Fruit fly (Drosophila melanogaster) S2 (cell line): ENCODE measurements around the gene IntS14.

Source experiments
- CG8478 ChIP-seq: fragments of >200 bp; optimal IDR thresholded peaks from 2 replicates; lab custom pipeline; 2018
- CTCF ChIP-seq, 2 experiments: fragments of >200 bp; optimal IDR thresholded peaks; 2 replicates each; lab custom pipeline; 2018

The IntS14 gene

DNA sequence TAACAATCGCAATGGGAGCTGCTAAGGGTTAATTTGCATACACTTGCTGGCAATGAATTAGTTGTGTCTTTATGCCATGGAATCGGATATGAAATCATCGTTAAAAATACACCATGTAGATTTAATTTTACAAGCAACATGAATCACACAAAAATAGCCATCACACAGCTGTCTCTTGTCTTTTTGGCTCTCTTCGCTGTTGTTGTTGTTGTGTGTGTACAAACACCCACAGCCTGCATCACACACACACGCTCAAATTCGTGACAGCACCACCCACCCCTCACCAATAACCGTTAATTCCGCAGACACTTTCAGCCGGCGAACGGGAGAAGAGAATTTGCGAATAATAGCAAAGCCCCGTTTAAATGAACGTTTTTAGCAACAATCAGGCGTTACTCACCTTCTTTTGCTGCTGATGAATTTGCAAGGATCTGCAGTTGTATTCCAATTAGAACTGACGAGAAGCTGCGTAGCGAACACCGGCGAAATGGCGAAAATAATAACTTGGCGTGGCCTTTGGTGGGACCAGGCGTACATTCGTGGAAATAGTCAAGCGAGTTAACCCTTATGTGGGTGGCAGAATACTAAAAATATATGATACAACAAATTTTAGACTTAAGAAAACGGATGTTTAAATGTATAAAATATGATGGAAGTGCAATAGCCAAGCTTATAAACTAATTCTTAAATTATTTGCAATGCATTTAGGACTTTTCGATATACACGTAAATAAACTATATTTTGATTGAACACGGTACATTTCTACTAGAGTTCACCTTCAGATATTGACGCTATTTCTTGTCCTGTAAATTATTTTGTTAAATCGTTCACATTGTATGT lies 6.3 kb upstream of the IntS14 start, which contains the start of gene capt:
TSS of gene capt (minus strand) at position 584 of the 840 bp plus-strand sequence.
- TF ChIP-seq CG8478 (lab: Kevin White, UChicago) (no peak), CTCF (optimal IDR thresholded peaks at IDR 0.05; lab: Kevin White, UChicago) (no peak)

DNA sequence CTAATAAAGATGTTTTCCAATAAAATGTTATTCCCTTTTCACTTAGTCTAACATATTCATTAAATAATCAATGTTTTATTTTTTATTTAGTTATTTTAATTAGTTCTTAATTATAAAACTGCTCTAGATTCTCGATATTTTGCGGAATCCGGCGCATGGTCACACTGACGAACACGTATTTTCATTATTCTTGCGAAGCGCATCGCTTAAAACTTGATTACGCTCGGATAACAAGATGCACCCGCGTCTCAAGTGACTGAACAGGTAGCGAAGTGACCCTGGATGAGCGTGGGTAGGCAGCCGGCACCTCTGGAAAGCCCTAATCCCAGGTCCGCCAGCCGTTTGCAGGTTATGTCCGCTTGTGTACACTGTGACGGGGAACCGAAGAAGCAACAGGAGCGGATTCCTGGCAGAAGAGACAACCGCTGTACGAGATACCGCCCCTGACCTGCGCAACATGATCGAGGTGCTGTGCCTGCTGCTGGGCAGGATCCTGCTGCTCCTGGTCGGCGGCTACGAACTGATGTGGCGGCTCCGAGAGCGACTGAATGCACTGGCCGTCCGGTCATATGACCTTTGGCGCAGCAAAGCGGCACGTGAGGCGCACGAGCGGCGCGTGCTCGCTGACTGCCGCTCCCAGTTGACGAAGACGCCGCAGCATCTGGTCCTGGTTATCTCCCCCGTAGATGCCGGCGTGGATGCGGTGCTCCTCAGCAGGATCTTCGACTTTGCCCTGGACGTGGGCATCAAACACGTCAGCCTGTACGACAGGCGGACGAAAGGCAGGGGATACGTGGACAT lies 5.5 kb upstream of the IntS14 start, which contains the start of gene Tango14:
TSS of gene Tango14 (plus strand) at position 143 of the 801 bp plus-strand sequence.
- TF ChIP-seq CG8478 (lab: Kevin White, UChicago) (no peak), CTCF (optimal IDR thresholded peaks at IDR 0.05; lab: Kevin White, UChicago) (no peak)

DNA sequence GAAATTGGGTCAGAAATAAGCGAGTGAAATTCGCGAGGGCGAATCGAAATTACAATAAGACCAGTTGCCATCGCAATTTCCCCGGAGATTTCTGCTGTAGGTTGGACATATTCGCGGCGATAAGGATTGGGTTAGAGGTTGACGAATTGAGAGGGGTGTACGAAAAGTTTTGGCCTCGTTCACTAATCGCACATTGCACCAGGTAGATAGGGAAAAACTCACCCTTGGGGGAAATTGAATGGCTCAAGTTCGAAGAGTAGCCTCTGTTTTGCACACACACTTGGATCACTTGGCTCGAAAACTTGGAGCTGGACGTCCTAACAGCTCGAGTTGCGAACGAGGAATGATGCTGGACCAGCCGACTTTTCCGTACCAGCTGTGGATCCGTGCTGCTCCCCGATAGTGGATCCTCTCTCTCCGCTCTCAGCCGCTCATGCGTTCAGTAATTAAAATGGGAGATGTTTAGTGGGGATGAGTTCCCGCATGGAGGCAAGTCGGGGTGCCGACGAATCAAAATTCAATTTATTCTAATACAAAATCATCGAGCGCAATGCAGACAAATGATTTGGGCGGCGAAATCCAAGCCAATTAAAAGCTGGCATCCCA lies 602 bp upstream of the IntS14 start, which contains the start of gene CG5080:
TSS of gene CG5080 (minus strand) at position 349 of the 606 bp plus-strand sequence.
- TF ChIP-seq CG8478 (lab: Kevin White, UChicago) (no peak), CTCF (optimal IDR thresholded peaks at IDR 0.05; lab: Kevin White, UChicago) (no peak)

DNA sequence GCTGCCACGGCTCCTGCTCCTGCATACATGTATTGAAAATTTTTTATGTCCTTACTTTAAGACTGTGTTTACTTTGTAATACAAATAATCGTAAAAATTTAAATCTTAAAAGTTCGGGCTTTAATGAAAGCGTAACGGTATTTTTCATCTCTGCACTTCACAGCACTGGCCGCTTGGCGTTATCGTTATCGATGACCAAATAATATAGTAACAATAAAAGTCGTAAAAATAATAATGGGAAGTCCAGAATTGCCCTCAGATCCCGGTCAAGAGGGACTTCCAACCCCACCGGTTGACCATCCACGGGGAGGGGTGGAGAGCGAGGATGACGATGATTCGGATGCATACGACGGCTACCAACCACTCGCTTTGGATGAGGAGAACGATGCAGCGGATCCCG lies 2.1 kb downstream of the IntS14 start, which contains the start of gene CG14341:
TSS of gene CG14341 (plus strand) at position 181 of the 400 bp plus-strand sequence.
- no peak for TF ChIP-seq CG8478 (lab: Kevin White, UChicago)
- no peak for TF ChIP-seq CTCF (optimal IDR thresholded peaks at IDR 0.05; lab: Kevin White, UChicago)

DNA sequence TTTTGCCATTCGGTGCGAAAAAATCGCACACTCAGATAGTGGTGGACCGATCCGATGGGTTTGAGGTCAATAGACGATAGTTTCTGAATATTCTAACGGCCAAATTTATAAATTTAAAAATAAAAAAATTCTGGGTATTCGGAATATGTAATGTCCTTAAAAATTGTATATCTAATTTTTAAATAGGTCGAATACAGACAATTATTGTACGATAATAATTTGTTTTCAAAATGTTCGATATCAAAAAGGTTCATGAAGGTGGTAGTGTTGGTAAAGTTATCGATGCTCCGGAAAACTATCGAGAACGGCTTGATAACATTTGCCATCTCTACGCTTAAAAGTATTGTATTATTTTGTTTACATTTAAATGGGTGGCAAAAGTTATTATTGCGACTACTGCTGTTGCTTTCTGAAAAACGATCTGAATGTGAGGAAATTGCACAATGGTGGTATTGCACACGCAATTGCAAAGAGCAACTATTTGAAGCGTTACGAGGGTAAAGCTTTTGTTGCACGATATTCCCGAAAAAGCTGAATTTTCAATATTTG lies 5.7 kb downstream of the IntS14 start, which contains the start of the genes CG31922 and Plap:
TSS of gene CG31922 (plus strand) at position 315 of the 549 bp plus-strand sequence.
TSS of gene Plap (minus strand) at position 499 of the 549 bp plus-strand sequence.
- no peak for TF ChIP-seq CG8478 (lab: Kevin White, UChicago)
- no peak for TF ChIP-seq CTCF (optimal IDR thresholded peaks at IDR 0.05; lab: Kevin White, UChicago)

DNA sequence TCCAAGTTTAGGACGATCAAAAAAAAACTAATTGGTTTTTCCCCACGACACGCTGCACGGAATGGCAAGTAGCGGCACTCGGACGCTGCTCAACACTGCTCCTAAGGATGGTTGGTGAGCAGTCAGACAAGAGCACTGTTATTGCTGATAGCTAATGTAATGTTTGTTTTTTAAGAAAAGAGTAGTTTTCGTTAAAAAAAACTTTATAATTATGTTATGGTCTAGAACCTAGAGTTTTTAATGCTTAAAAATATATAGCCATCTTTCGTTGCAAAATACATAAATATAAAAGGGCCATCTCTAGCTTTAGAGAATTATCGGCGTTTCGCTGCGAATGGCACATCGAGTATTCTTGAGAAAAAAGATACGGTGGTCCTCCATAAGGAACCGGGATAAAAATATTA lies 8.5 kb downstream of the IntS14 start, which contains the start of the genes Charon and CG4887:
TSS of gene Charon (minus strand) at position 102 of the 404 bp plus-strand sequence.
TSS of gene CG4887 (plus strand) at position 306 of the 404 bp plus-strand sequence.
- no peak for TF ChIP-seq CTCF (optimal IDR thresholded peaks at IDR 0.05; lab: Kevin White, UChicago)
- TF ChIP-seq CG8478 (lab: Kevin White, UChicago) = no peak

DNA sequence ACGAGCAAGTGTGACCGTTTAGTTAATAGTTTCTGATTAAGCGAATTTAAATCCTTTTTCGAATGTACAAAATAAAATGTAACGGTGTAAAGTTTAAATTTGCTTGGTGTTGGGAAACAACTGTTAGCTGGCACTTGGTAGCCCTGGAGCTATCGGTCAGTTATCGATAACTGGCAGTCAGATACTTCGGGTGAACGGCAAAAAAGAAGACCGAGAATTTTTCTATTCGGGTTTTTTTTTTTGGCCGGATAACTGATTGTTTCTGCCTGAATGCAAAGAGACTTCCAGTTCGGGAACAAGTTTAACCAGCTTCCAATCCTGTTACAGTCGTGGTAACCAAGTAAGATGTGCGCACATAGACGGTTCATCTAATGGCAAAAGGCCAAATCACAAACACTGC lies 13.3 kb downstream of the IntS14 start, which contains the start of gene CG4896:
TSS of gene CG4896 (plus strand) at position 169 of the 400 bp plus-strand sequence.
- TF ChIP-seq CG8478 (lab: Kevin White, UChicago) (no peak), CTCF (optimal IDR thresholded peaks at IDR 0.05; lab: Kevin White, UChicago) (no peak)

DNA sequence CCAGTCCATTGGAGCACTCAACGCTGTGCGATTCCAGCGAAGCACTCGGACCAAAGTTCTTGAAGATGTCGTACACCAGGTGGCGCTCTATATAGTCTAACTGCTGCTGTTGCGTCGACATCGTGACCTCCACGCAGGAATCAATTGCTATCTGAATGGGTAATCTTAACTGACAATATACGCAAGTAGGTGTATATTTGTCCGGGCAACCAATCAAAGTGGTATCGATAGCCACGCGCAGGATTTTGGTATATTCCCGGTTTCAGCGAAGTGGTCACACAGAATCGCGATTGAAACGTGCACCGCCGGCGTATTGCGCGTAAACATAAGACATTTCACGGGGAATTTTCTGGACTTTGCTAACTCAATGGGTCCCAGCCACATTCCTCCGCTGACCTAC lies 19.6 kb downstream of the IntS14 start, which contains the start of the genes CG5126 and Tgt:
TSS of gene CG5126 (minus strand) at position 222 of the 400 bp plus-strand sequence.
TSS of gene Tgt (plus strand) at position 267 of the 400 bp plus-strand sequence.
- TF ChIP-seq CTCF (optimal IDR thresholded peaks at IDR 0.05; lab: Kevin White, UChicago) = peak; percentile 68 to 83
- TF ChIP-seq CG8478 (lab: Kevin White, UChicago) = no peak

DNA sequence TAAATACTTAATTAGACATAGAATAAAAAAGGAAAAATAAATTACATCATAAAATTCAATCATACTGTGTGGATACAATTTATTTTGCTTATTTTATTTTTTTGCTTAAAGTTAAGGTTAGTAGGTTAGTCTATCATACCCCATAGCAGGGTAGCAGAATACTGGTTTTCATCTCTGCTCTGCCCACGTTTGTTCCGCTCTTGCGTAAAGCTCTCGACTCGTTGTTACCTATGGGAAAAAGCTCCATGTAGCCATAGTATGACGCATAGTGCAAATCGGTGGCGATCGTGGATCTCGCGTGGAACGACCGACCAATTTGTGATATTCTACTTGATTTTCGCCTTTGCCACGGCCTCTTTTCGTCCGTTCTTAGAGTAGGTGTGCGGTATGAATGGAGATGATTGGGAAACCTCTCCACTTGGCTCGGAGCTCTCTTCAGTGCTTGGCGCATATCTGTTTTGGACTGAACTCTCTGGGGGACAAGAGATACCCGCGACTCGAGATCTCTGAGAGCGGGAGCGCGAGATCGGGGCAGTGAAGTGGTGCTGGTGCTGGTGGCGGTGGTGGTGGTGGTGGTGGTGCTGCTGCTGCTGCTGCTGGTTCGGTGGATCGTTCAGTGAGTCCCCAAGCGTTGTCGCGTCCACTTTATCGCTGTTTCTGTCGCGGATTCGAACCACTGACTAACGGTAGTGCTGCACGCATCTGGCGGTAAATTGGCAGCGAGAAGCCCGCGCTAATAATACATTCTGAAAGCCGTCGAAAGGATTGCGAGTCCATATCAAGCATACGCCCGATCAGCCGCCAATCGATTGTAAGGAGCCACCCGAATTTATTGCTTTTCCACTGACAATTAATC lies 21.6 kb downstream of the IntS14 start, which contains the start of gene CG5001:
TSS of gene CG5001 (plus strand) at position 116 of the 856 bp plus-strand sequence.
- TF ChIP-seq CTCF (optimal IDR thresholded peaks at IDR 0.05; lab: Kevin White, UChicago) (no peak), CG8478 (lab: Kevin White, UChicago) (no peak)

DNA sequence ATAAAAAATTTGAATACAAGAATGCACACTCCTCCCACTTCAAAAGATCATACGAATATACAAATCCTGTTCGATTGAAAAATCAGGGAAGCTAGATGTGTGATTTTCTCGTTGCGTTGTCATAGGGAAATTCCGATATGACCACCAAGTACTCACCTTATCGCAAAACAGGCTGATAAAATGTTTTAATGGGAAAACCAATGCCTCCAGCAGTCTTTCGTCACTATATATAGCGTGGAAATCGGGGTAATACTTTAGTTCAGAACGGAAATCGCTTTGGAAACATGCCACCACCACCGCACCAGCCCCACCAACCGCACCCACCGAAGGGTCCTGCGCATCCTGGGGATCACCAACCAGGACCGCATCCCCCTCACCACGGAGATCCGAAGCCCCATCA lies 34.9 kb downstream of the IntS14 start, which contains the start of the genes CG5139 and CG43348:
TSS of gene CG5139 (minus strand) at position 101 of the 400 bp plus-strand sequence.
TSS of gene CG43348 (plus strand) at position 247 of the 400 bp plus-strand sequence.
- TF ChIP-seq CG8478 (lab: Kevin White, UChicago) (no peak), CTCF (optimal IDR thresholded peaks at IDR 0.05; lab: Kevin White, UChicago) (no peak)

DNA sequence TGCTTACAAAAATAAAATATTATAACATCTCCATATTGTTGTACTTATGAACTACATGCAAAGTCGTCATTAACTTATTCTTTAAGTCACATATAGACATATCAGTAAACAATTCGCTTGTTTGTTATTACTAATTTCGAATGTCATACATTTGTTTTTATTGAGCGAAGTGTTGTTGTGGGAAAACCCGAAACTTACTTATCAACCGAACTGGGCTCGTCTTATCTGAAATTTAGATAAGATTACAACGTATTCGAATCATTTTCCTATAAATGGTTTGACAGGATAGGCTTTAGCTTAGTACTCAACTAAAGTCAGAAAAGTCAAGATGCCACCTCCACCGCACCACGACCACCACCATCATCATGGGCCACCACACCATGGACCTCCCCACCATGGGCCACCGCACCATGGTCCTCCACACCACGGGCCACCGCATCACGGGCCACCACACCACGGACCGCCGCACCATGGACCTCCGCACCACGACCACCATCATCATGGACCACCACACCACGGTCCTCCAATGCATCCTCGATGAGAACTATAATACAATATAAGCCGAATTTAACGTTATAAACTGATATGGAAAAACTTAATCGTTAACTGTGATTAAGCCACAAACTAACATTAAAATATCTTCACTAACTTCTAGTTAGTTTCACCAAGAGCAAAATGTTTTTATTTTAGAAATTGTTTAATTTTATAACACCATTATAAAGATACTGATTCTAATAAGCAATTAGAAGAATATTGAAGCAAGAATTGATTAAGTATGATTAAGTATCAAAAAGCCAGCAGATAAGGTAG lies 35.9 kb downstream of the IntS14 start, which contains the start of the genes CG43349 and CG5011:
TSS of gene CG43349 (plus strand) at position 294 of the 810 bp plus-strand sequence.
TSS of gene CG5011 (plus strand) at position 760 of the 810 bp plus-strand sequence.
- no peak for TF ChIP-seq CTCF (optimal IDR thresholded peaks at IDR 0.05; lab: Kevin White, UChicago)
- TF ChIP-seq CG8478 (lab: Kevin White, UChicago) = no peak
